Worm (Caenorhabditis elegans) whole organism, midembryonic: ENCODE measurements around the gene B0310.2.

Experiments used
- T22C8.4 ChIP-seq: fragments of 200-800 bp; sonication (Bioruptor generic); IDR thresholded peaks from 2 replicates; pipeline ENCODE4 v1.3.6; 2022; ENCODE audit warnings: missing genetic modification characterization, missing compliant biosample characterization
- cog-1 ChIP-seq: sonication (generic microtip); optimal IDR thresholded peaks from 2 replicates; lab custom pipeline; 2016; ENCODE audit warnings: missing genetic modification characterization, missing compliant biosample characterization
- flt-1 ChIP-seq: fragments of 200-800 bp; sonication (Bioruptor generic); IDR thresholded peaks from 2 replicates; pipeline ENCODE4 v1.3.6; 2022; ENCODE audit warnings: missing genetic modification characterization, missing compliant biosample characterization
- klf-2 ChIP-seq: fragments of 200-800 bp; sonication (Bioruptor generic); conservative IDR thresholded peaks from 2 replicates; pipeline ENCODE4 v1.3.6; 2022; ENCODE audit warnings: missing genetic modification reagents, missing genetic modification characterization, missing compliant biosample characterization
- med-1 ChIP-seq: sonication (generic microtip); optimal IDR thresholded peaks from 2 replicates; lab custom pipeline; 2017; ENCODE audit warnings: missing genetic modification characterization, mild to moderate bottlenecking, missing compliant biosample characterization, antibody characterized with exemption, missing genetic modification reagents; ENCODE audit not compliant: insufficient read depth
- ref-1 ChIP-seq: fragments of 200-800 bp; sonication (Bioruptor generic); conservative IDR thresholded peaks from 2 replicates; pipeline ENCODE4 v1.3.6; 2022; ENCODE audit warnings: missing genetic modification reagents, missing genetic modification characterization, missing compliant biosample characterization
- tab-1 ChIP-seq: fragments of 200-800 bp; sonication (Bioruptor generic); IDR thresholded peaks from 2 replicates; pipeline ENCODE4 v1.3.6; 2022; ENCODE audit warnings: missing genetic modification characterization, missing compliant biosample characterization
- ztf-23 ChIP-seq: fragments of 200-800 bp; sonication (Bioruptor generic); IDR thresholded peaks from 2 replicates; pipeline ENCODE4 v1.3.6; 2022; ENCODE audit warnings: missing genetic modification reagents, missing genetic modification characterization, missing compliant biosample characterization
- ztf-29 ChIP-seq: fragments of 200-800 bp; sonication (Bioruptor generic); IDR thresholded peaks from 2 replicates; pipeline ENCODE4 v1.3.6; 2022; ENCODE audit warnings: missing genetic modification reagents, missing genetic modification characterization, missing compliant biosample characterization

B0310.2 gene

ce11 chrX:506848-507247, at the start of gene B0310.2:
B0310.2 (minus strand) TSS chrX:506948.
- TF ChIP-seq T22C8.4 (GFP tag; lab: Robert Waterston, UW): no peak
- no peak for TF ChIP-seq ztf-23 (GFP tag; lab: Robert Waterston, UW)
- no peak for TF ChIP-seq cog-1 (tag; lab: Kevin White, UChicago)
- no peak for TF ChIP-seq tab-1
- TF ChIP-seq med-1 (GFP tag; lab: Kevin White, UChicago): no peak
- TF ChIP-seq klf-2 (GFP tag; lab: Robert Waterston, UW): no peak
- TF ChIP-seq ref-1 (GFP tag; lab: Robert Waterston, UW): no peak
- no peak for TF ChIP-seq flt-1 (GFP tag; lab: Robert Waterston, UW)
- no peak for TF ChIP-seq ztf-29

- TF ChIP-seq T22C8.4 (GFP tag; lab: Robert Waterston, UW): no peak
- TF ChIP-seq ref-1 (GFP tag; lab: Robert Waterston, UW): no peak
- no peak for TF ChIP-seq ztf-23 (GFP tag; lab: Robert Waterston, UW)
- TF ChIP-seq flt-1 (GFP tag; lab: Robert Waterston, UW): no peak
- no peak for TF ChIP-seq klf-2 (GFP tag; lab: Robert Waterston, UW)
- no peak for TF ChIP-seq cog-1 (tag; lab: Kevin White, UChicago)
- no peak for TF ChIP-seq ztf-29
- TF ChIP-seq med-1 (GFP tag; lab: Kevin White, UChicago): no peak
- no peak for TF ChIP-seq tab-1
Observed at ce11 chrX:555043-555791, 48.5 kb upstream of the B0310.2 start.

ce11 chrX:553875-554274, 47.1 kb upstream of the B0310.2 start, which contains the start of gene F57C12.6:
F57C12.6 (minus strand) TSS chrX:553975.
- TF ChIP-seq med-1 (GFP tag; lab: Kevin White, UChicago): no peak
- TF ChIP-seq ref-1 (GFP tag; lab: Robert Waterston, UW): no peak
- no peak for TF ChIP-seq ztf-29
- TF ChIP-seq klf-2 (GFP tag; lab: Robert Waterston, UW): no peak
- no peak for TF ChIP-seq flt-1 (GFP tag; lab: Robert Waterston, UW)
- no peak for TF ChIP-seq ztf-23 (GFP tag; lab: Robert Waterston, UW)
- no peak for TF ChIP-seq cog-1 (tag; lab: Kevin White, UChicago)
- no peak for TF ChIP-seq tab-1
- TF ChIP-seq T22C8.4 (GFP tag; lab: Robert Waterston, UW): no peak

ce11 chrX:553420-553819, 46.7 kb upstream of the B0310.2 start:
- TF ChIP-seq ztf-29 (no peak), flt-1 (GFP tag; lab: Robert Waterston, UW) (no peak), ref-1 (GFP tag; lab: Robert Waterston, UW) (no peak), med-1 (GFP tag; lab: Kevin White, UChicago) (no peak), ztf-23 (GFP tag; lab: Robert Waterston, UW) (no peak), klf-2 (GFP tag; lab: Robert Waterston, UW) (no peak), cog-1 (tag; lab: Kevin White, UChicago) (no peak), T22C8.4 (GFP tag; lab: Robert Waterston, UW) (no peak), tab-1 (no peak)

- TF ChIP-seq T22C8.4 (GFP tag; lab: Robert Waterston, UW) (no peak), flt-1 (GFP tag; lab: Robert Waterston, UW) (no peak), tab-1 (no peak), ref-1 (GFP tag; lab: Robert Waterston, UW) (no peak), ztf-29 (no peak), med-1 (GFP tag; lab: Kevin White, UChicago) (no peak), cog-1 (tag; lab: Kevin White, UChicago) (no peak), ztf-23 (GFP tag; lab: Robert Waterston, UW) (no peak), klf-2 (GFP tag; lab: Robert Waterston, UW) (no peak)
Observed at ce11 chrX:551175-551729, 44.5 kb upstream of the B0310.2 start, which contains the start of gene F57C12.2. F57C12.2 (minus strand) TSS chrX:551392.

ce11 chrX:542807-543206, 36.1 kb upstream of the B0310.2 start, which contains the start of gene F28C10.1:
F28C10.1 (plus strand) TSS chrX:543107.
- no peak for TF ChIP-seq cog-1 (tag; lab: Kevin White, UChicago)
- no peak for TF ChIP-seq klf-2 (GFP tag; lab: Robert Waterston, UW)
- no peak for TF ChIP-seq ztf-29
- TF ChIP-seq T22C8.4 (GFP tag; lab: Robert Waterston, UW): no peak
- TF ChIP-seq flt-1 (GFP tag; lab: Robert Waterston, UW): no peak
- TF ChIP-seq ref-1 (GFP tag; lab: Robert Waterston, UW): no peak

- TF ChIP-seq ref-1 (GFP tag; lab: Robert Waterston, UW) (no peak), ztf-23 (GFP tag; lab: Robert Waterston, UW) (no peak), med-1 (GFP tag; lab: Kevin White, UChicago) (no peak), T22C8.4 (GFP tag; lab: Robert Waterston, UW) (no peak), klf-2 (GFP tag; lab: Robert Waterston, UW) (no peak), ztf-29 (no peak)
Observed at ce11 chrX:538083-538482, 31.3 kb upstream of the B0310.2 start.

ce11 chrX:536365-536764, 29.6 kb upstream of the B0310.2 start:
- TF ChIP-seq flt-1 (GFP tag; lab: Robert Waterston, UW) (no peak), T22C8.4 (GFP tag; lab: Robert Waterston, UW) (no peak), ztf-29 (no peak), cog-1 (tag; lab: Kevin White, UChicago) (no peak), tab-1 (no peak), ref-1 (GFP tag; lab: Robert Waterston, UW) (no peak), klf-2 (GFP tag; lab: Robert Waterston, UW) (no peak), med-1 (GFP tag; lab: Kevin White, UChicago) (no peak), ztf-23 (GFP tag; lab: Robert Waterston, UW) (no peak)

ce11 chrX:535728-536127, 29.0 kb upstream of the B0310.2 start, which contains the start of gene F28C10.3:
F28C10.3 (minus strand) TSS chrX:535828.
- TF ChIP-seq ztf-29 (no peak), med-1 (GFP tag; lab: Kevin White, UChicago) (no peak), tab-1 (no peak), T22C8.4 (GFP tag; lab: Robert Waterston, UW) (no peak), klf-2 (GFP tag; lab: Robert Waterston, UW) (no peak), ztf-23 (GFP tag; lab: Robert Waterston, UW) (0 out of 2 replicates have a peak, but pooled peaks have one; percentile 36), flt-1 (GFP tag; lab: Robert Waterston, UW) (no peak), cog-1 (tag; lab: Kevin White, UChicago) (peak; percentile 68)
